Worm (Caenorhabditis elegans) whole organism, L1 larva: ENCODE data around the gene F11E6.8.

Source experiments
- C04F5.9 ChIP-seq: sonication (generic microtip); optimal IDR thresholded peaks from 2 replicates; lab custom pipeline; 2016; ENCODE audit warnings: missing genetic modification characterization, missing compliant biosample characterization
- C16A3.4 ChIP-seq: fragments of 150-350 bp; optimal IDR thresholded peaks from 2 replicates; lab custom pipeline; 2014; ENCODE audit warnings: missing biosample characterization, missing genetic modification characterization
- blmp-1 ChIP-seq: fragments of 150-350 bp; optimal IDR thresholded peaks from 2 replicates; lab custom pipeline; 2014; ENCODE audit warnings: missing biosample characterization, missing genetic modification characterization
- ceh-63 ChIP-seq: fragments of 200-800 bp; sonication (Bioruptor generic); optimal IDR thresholded peaks from 2 replicates; lab custom pipeline; 2018; ENCODE audit warnings: mild to moderate bottlenecking, missing genetic modification characterization, missing compliant biosample characterization
- ceh-82 ChIP-seq, 3 experiments: fragments of 150-350 bp in 1 of 3; sonication (generic microtip) in 2 of 3; optimal IDR thresholded peaks; 2 replicates each; lab custom pipeline; 2014 to 2017; ENCODE audit warnings: missing biosample characterization in 3 of 3, missing genetic modification characterization in 3 of 3
- ceh-88 ChIP-seq: fragments of 200-800 bp; sonication (Bioruptor generic); IDR thresholded peaks from 2 replicates; pipeline ENCODE4 v1.3.6; 2022; ENCODE audit warnings: missing genetic modification characterization, missing compliant biosample characterization
- efl-1 ChIP-seq, 4 experiments: fragments of 150-350 bp; optimal IDR thresholded peaks in 3 of 4; peaks in 1 of 4; 1 replicate in 1 of 4; 2 replicates in 3 of 4; lab custom pipeline; 2014; ENCODE audit warnings: missing biosample characterization in 2 of 4, missing genetic modification characterization in 2 of 4, missing genetic modification reagents in 2 of 4
- egl-13 ChIP-seq: sonication (generic microtip); optimal IDR thresholded peaks from 2 replicates; lab custom pipeline; 2016; ENCODE audit warnings: missing genotype, missing genetic modification reagents, missing genetic modification characterization, missing compliant biosample characterization
- elt-2 ChIP-seq: sonication (generic microtip); optimal IDR thresholded peaks from 2 replicates; lab custom pipeline; 2016; ENCODE audit warnings: missing genetic modification characterization, mild to moderate bottlenecking, inconsistent platforms, missing compliant biosample characterization, missing genetic modification reagents
- elt-3 ChIP-seq, 6 experiments: fragments of 150-350 bp in 1 of 6; sonication (generic microtip); optimal IDR thresholded peaks; 2 replicates each; lab custom pipeline; 2017 to 2018; ENCODE audit warnings: missing biosample characterization in 6 of 6, missing genetic modification characterization in 6 of 6, inconsistent platforms in 1 of 6
- fkh-8 ChIP-seq: sonication (generic microtip); optimal IDR thresholded peaks from 2 replicates; lab custom pipeline; 2016; ENCODE audit warnings: mild to moderate bottlenecking, missing genetic modification characterization, missing compliant biosample characterization
- fos-1 ChIP-seq: fragments of 150-350 bp; optimal IDR thresholded peaks from 2 replicates; lab custom pipeline; 2014; ENCODE audit warnings: missing biosample characterization, missing genetic modification characterization
- grh-1 ChIP-seq: fragments of 200-800 bp; sonication (Bioruptor generic); IDR thresholded peaks from 2 replicates; pipeline ENCODE4 v1.3.6; 2022; ENCODE audit warnings: missing genetic modification reagents, missing genetic modification characterization, missing compliant biosample characterization
- irx-1 ChIP-seq: sonication (generic microtip); optimal IDR thresholded peaks from 2 replicates; lab custom pipeline; 2016; ENCODE audit warnings: missing genetic modification characterization, missing compliant biosample characterization
- isw-1 ChIP-seq: fragments of 200-800 bp; sonication (Bioruptor generic); IDR thresholded peaks from 2 replicates; pipeline ENCODE4 v1.3.6; 2022; ENCODE audit warnings: missing genetic modification characterization, missing compliant biosample characterization
- lin-13 ChIP-seq: fragments of 150-350 bp; optimal IDR thresholded peaks from 2 replicates; lab custom pipeline; 2014; ENCODE audit warnings: missing biosample characterization, missing genetic modification reagents, missing genetic modification characterization
- lin-14 ChIP-seq: fragments of 200-800 bp; sonication (Bioruptor generic); optimal IDR thresholded peaks from 2 replicates; lab custom pipeline; 2018; ENCODE audit warnings: mild to moderate bottlenecking, missing genetic modification characterization, moderate library complexity, missing compliant biosample characterization
- lin-35 ChIP-seq, 2 experiments: fragments of 150-350 bp; optimal IDR thresholded peaks; 2 replicates each; lab custom pipeline; 2014; ENCODE audit warnings: missing biosample characterization in 2 of 2, missing genetic modification characterization in 2 of 2, missing genetic modification reagents in 2 of 2
- lir-3 ChIP-seq: sonication (generic microtip); optimal IDR thresholded peaks from 2 replicates; lab custom pipeline; 2016; ENCODE audit warnings: mild to moderate bottlenecking, missing genetic modification characterization, moderate library complexity, missing compliant biosample characterization; ENCODE audit not compliant: poor library complexity
- mdl-1 ChIP-seq, 2 experiments: fragments of 150-350 bp; optimal IDR thresholded peaks; 2 replicates each; lab custom pipeline; 2014 to 2017; ENCODE audit warnings: missing biosample characterization in 2 of 2, missing genetic modification characterization in 2 of 2, inconsistent platforms in 1 of 2
- mep-1 ChIP-seq: fragments of 150-350 bp; optimal IDR thresholded peaks from 2 replicates; lab custom pipeline; 2014; ENCODE audit warnings: missing biosample characterization, missing genetic modification characterization
- nhr-12 ChIP-seq: sonication (generic microtip); optimal IDR thresholded peaks from 2 replicates; lab custom pipeline; 2017; ENCODE audit warnings: missing biosample characterization, missing genetic modification characterization
- nhr-20 ChIP-seq: sonication (generic microtip); optimal IDR thresholded peaks from 2 replicates; lab custom pipeline; 2016; ENCODE audit warnings: mild to moderate bottlenecking, missing genetic modification characterization, missing compliant biosample characterization
- nhr-28 ChIP-seq: fragments of 150-350 bp; optimal IDR thresholded peaks from 2 replicates; lab custom pipeline; 2014; ENCODE audit warnings: missing biosample characterization, missing genetic modification characterization
- nhr-71 ChIP-seq: sonication (generic microtip); optimal IDR thresholded peaks from 2 replicates; lab custom pipeline; 2016; ENCODE audit warnings: mild to moderate bottlenecking, missing genetic modification characterization, moderate library complexity, missing compliant biosample characterization
- nhr-76 ChIP-seq: sonication (generic microtip); optimal IDR thresholded peaks from 2 replicates; lab custom pipeline; 2017; ENCODE audit warnings: missing biosample characterization, missing genetic modification characterization
- nhr-77 ChIP-seq: fragments of 150-350 bp; optimal IDR thresholded peaks from 2 replicates; lab custom pipeline; 2014; ENCODE audit warnings: missing biosample characterization, missing genetic modification characterization
- nhr-84 ChIP-seq: sonication (generic microtip); optimal IDR thresholded peaks from 2 replicates; lab custom pipeline; 2017; ENCODE audit warnings: missing biosample characterization, missing genetic modification characterization
- nhr-85 ChIP-seq: sonication (generic microtip); peaks from one replicate; lab custom pipeline; 2016; ENCODE audit warnings: missing genetic modification characterization, inconsistent platforms, missing compliant biosample characterization
- nhr-90 ChIP-seq: sonication (generic microtip); optimal IDR thresholded peaks from 2 replicates; lab custom pipeline; 2016; ENCODE audit warnings: mild to moderate bottlenecking, missing genetic modification characterization, missing compliant biosample characterization; ENCODE audit not compliant: poor library complexity
- skn-1 ChIP-seq: fragments of 150-350 bp; optimal IDR thresholded peaks from 2 replicates; lab custom pipeline; 2014; ENCODE audit warnings: missing biosample characterization, missing genetic modification characterization
- snpc-4 ChIP-seq: fragments of 150-350 bp; optimal IDR thresholded peaks from 2 replicates; lab custom pipeline; 2014; ENCODE audit warnings: missing biosample characterization, missing genetic modification characterization
- snu-23 ChIP-seq: sonication (generic microtip); optimal IDR thresholded peaks from 2 replicates; lab custom pipeline; 2016; ENCODE audit warnings: missing genetic modification characterization, missing compliant biosample characterization
- unc-30 ChIP-seq: sonication (generic microtip); optimal IDR thresholded peaks from 2 replicates; lab custom pipeline; 2017; ENCODE audit warnings: missing biosample characterization, missing genetic modification characterization
- unc-86 ChIP-seq: sonication (generic microtip); optimal IDR thresholded peaks from 2 replicates; lab custom pipeline; 2016; ENCODE audit warnings: missing genetic modification characterization, missing compliant biosample characterization
- xbp-1 ChIP-seq: sonication (generic microtip); optimal IDR thresholded peaks from 2 replicates; lab custom pipeline; 2016; ENCODE audit warnings: missing genetic modification characterization, missing compliant biosample characterization
- ztf-11 ChIP-seq, 2 experiments: sonication (generic microtip); optimal IDR thresholded peaks; 2 replicates each; lab custom pipeline; 2016 to 2017; ENCODE audit warnings: missing genetic modification characterization in 2 of 2, missing biosample characterization in 1 of 2, missing compliant biosample characterization in 1 of 2

Gene F11E6.8

ce11 chrIV:17441260-17441659, 9.1 kb downstream of the F11E6.8 start:
- TF ChIP-seq nhr-12 (no peak), nhr-20 (peak; percentile 67), lir-3 (tag; lab: Kevin White, UChicago) (no peak), lin-35 (GFP tag; optimal IDR thresholded peaks at IDR 0.05; lab: Kevin White, UChicago) (peak in 1 of 2 experiments; percentile 62), efl-1 (optimal IDR thresholded peaks at IDR 0.05; lab: Kevin White, UChicago) (no peak), efl-1 (GFP tag; optimal IDR thresholded peaks at IDR 0.05 in 1 of 2; lab: Kevin White, UChicago) (peak in 1 of 2 experiments; percentile 33), snu-23 (GFP tag; lab: Kevin White, UChicago) (peak; percentile 65), nhr-84 (tag; lab: Kevin White, UChicago) (no peak), fos-1 (no peak), nhr-71 (tag; lab: Kevin White, UChicago) (peak; percentile 37), grh-1 (peak; percentile 68), snpc-4 (no peak), nhr-90 (no peak), nhr-85 (tag; lab: Kevin White, UChicago) (peak; percentile 79), elt-3 (tag; optimal IDR thresholded peaks at IDR 0.05; lab: Kevin White, UChicago) (no peak), fkh-8 (tag; lab: Kevin White, UChicago) (no peak), lin-14 (GFP tag; lab: Kevin White, UChicago) (peak; percentile 39)

ce11 chrIV:17440417-17440816, 9.9 kb downstream of the F11E6.8 start, which contains the start of gene F08A7.1:
Gene F08A7.1, plus strand, starts transcription at chrIV:17440607.
- TF ChIP-seq unc-30 (tag; lab: Kevin White, UChicago) (no peak), unc-86 (no peak), fkh-8 (tag; lab: Kevin White, UChicago) (no peak), blmp-1 (no peak), lin-14 (GFP tag; lab: Kevin White, UChicago) (no peak), nhr-85 (tag; lab: Kevin White, UChicago) (peak; percentile 32), elt-2 (tag; lab: Kevin White, UChicago) (peak; percentile 63), nhr-77 (tag; lab: Kevin White, UChicago) (no peak), ceh-88 (no peak), ztf-11 (tag; optimal IDR thresholded peaks at IDR 0.05; lab: Kevin White, UChicago) (no peak), irx-1 (tag; lab: Kevin White, UChicago) (no peak), nhr-71 (tag; lab: Kevin White, UChicago) (no peak), snu-23 (GFP tag; lab: Kevin White, UChicago) (no peak)

- TF ChIP-seq nhr-76 (tag; lab: Kevin White, UChicago), result no peak
- TF ChIP-seq ceh-82 (tag; optimal IDR thresholded peaks at IDR 0.05; lab: Kevin White, UChicago), result no peak
- no peak for TF ChIP-seq C16A3.4 (tag; lab: Kevin White, UChicago)
- no peak for TF ChIP-seq mep-1
- no peak for TF ChIP-seq lin-35 (GFP tag; optimal IDR thresholded peaks at IDR 0.05; lab: Kevin White, UChicago)
- no peak for TF ChIP-seq mdl-1 (tag; optimal IDR thresholded peaks at IDR 0.05; lab: Kevin White, UChicago)
Measured at ce11 chrIV:17440001-17440400, 10.3 kb downstream of the F11E6.8 start, which contains the start of gene C06A12.19. Gene C06A12.19, minus strand, starts transcription at chrIV:17440101.

ce11 chrIV:17437038-17437437, 13.3 kb downstream of the F11E6.8 start, which contains the start of gene C06A12.8:
Gene C06A12.8, plus strand, starts transcription at chrIV:17437338.
- TF ChIP-seq lin-13 (GFP tag; lab: Kevin White, UChicago) (no peak), C04F5.9 (tag; lab: Kevin White, UChicago) (no peak), isw-1 (GFP tag; lab: Robert Waterston, UW) (no peak), egl-13 (tag; lab: Kevin White, UChicago) (no peak), ceh-63 (GFP tag; lab: Kevin White, UChicago) (no peak), skn-1 (no peak), nhr-20 (no peak), nhr-28 (no peak), xbp-1 (tag; lab: Kevin White, UChicago) (no peak)
